Fruit fly (Drosophila melanogaster) whole organism, prepupa: Measurements from ENCODE around the gene Sirt1.

Experiments
- Blimp-1 ChIP-seq: fragments of 200-800 bp; sonication (Bioruptor generic); optimal IDR thresholded peaks from 3 replicates; lab custom pipeline; 2017; ENCODE audit warnings: missing biosample characterization, missing genetic modification characterization, mild to moderate bottlenecking, moderate library complexity, missing genetic modification reagents
- CG10631 ChIP-seq: fragments of 200-800 bp; sonication (Bioruptor generic); optimal IDR thresholded peaks from 2 replicates; lab custom pipeline; 2016; ENCODE audit warnings: missing biosample characterization, missing genetic modification characterization
- CG10669 ChIP-seq: fragments of 200-800 bp; sonication (Bioruptor generic); optimal IDR thresholded peaks from 3 replicates; lab custom pipeline; 2018; ENCODE audit warnings: missing biosample characterization, mild to moderate bottlenecking, missing genetic modification characterization, moderate library complexity
- CG11294 ChIP-seq: fragments of 200-800 bp; sonication (Bioruptor generic); IDR thresholded peaks from 2 replicates; pipeline ENCODE4 v1.3.6; 2022; ENCODE audit warnings: missing biosample characterization, missing genetic modification characterization
- CG11762 ChIP-seq: fragments of 200-800 bp; sonication (Bioruptor generic); optimal IDR thresholded peaks from 3 replicates; lab custom pipeline; 2016; ENCODE audit warnings: missing biosample characterization, missing genetic modification characterization; ENCODE audit not compliant: insufficient read depth
- CG11902 ChIP-seq: fragments of 200-800 bp; sonication (Bioruptor generic); optimal IDR thresholded peaks from 3 replicates; lab custom pipeline; 2016; ENCODE audit warnings: missing biosample characterization, missing genetic modification characterization
- CG1621 ChIP-seq: fragments of 200-800 bp; sonication (Bioruptor generic); optimal IDR thresholded peaks from 3 replicates; lab custom pipeline; 2018; ENCODE audit warnings: missing biosample characterization, mild to moderate bottlenecking, missing genetic modification characterization
- CG16779 ChIP-seq: fragments of 200-800 bp; sonication (Bioruptor generic); optimal IDR thresholded peaks from 3 replicates; lab custom pipeline; 2017; ENCODE audit warnings: missing biosample characterization, mild to moderate bottlenecking, missing genetic modification characterization
- CG3032 ChIP-seq: fragments of 200-800 bp; optimal IDR thresholded peaks from 2 replicates; lab custom pipeline; 2019; ENCODE audit warnings: missing biosample characterization, mild to moderate bottlenecking, missing genetic modification characterization, moderate library complexity
- CG32006 ChIP-seq: fragments of 200-800 bp; sonication (Bioruptor generic); optimal IDR thresholded peaks from 3 replicates; lab custom pipeline; 2017; ENCODE audit warnings: missing biosample characterization, mild to moderate bottlenecking, missing genetic modification characterization
- CG34406 ChIP-seq: fragments of 200-800 bp; sonication (Bioruptor generic); optimal IDR thresholded peaks from 3 replicates; lab custom pipeline; 2016; ENCODE audit warnings: missing biosample characterization, missing genetic modification characterization
- CG4318 ChIP-seq: fragments of 200-800 bp; sonication (Bioruptor generic); optimal IDR thresholded peaks from 3 replicates; lab custom pipeline; 2017; ENCODE audit warnings: missing biosample characterization, mild to moderate bottlenecking, missing genetic modification characterization
- CG6163 ChIP-seq: fragments of 200-800 bp; sonication (Bioruptor generic); IDR thresholded peaks from 3 replicates; pipeline ENCODE4 v1.3.6; 2022; ENCODE audit warnings: missing biosample characterization, missing genetic modification characterization
- CG7368 ChIP-seq: fragments of 200-800 bp; sonication (Bioruptor generic); optimal IDR thresholded peaks from 3 replicates; lab custom pipeline; 2016; ENCODE audit warnings: missing biosample characterization, missing genetic modification characterization
- CG8119 ChIP-seq: fragments of 200-800 bp; sonication (Bioruptor generic); IDR thresholded peaks from 3 replicates; pipeline ENCODE4 v1.3.6; 2022; ENCODE audit warnings: missing biosample characterization, missing genetic modification characterization
- CG8319 ChIP-seq: fragments of 200-800 bp; sonication (Bioruptor generic); optimal IDR thresholded peaks from 3 replicates; lab custom pipeline; 2016; ENCODE audit warnings: missing biosample characterization, missing genetic modification characterization
- CG8632 ChIP-seq: fragments of 200-800 bp; sonication (Bioruptor generic); optimal IDR thresholded peaks from 3 replicates; lab custom pipeline; 2016; ENCODE audit warnings: missing biosample characterization, missing genetic modification characterization
- Eip75B ChIP-seq: fragments of 200-800 bp; sonication (Bioruptor generic); optimal IDR thresholded peaks from 3 replicates; lab custom pipeline; 2016; ENCODE audit warnings: missing biosample characterization, missing genetic modification characterization
- Eip78C ChIP-seq: fragments of 200-800 bp; sonication (Bioruptor generic); peaks from one replicate; lab custom pipeline; 2016; ENCODE audit warnings: missing biosample characterization, missing genetic modification characterization
- Eip93F ChIP-seq: fragments of 200-800 bp; sonication (Bioruptor generic); optimal IDR thresholded peaks from 2 replicates; lab custom pipeline; 2016; ENCODE audit warnings: missing biosample characterization, mild to moderate bottlenecking, missing genetic modification characterization
- Ets21C ChIP-seq: fragments of 200-800 bp; sonication (Bioruptor generic); optimal IDR thresholded peaks from 3 replicates; lab custom pipeline; 2016; ENCODE audit warnings: missing biosample characterization, missing genetic modification characterization
- Ets96B ChIP-seq: fragments of 200-800 bp; optimal IDR thresholded peaks from 2 replicates; lab custom pipeline; 2019; ENCODE audit warnings: missing biosample characterization, mild to moderate bottlenecking, missing genetic modification characterization, moderate library complexity
- Gug ChIP-seq: fragments of 200-800 bp; sonication (Bioruptor generic); IDR thresholded peaks from 2 replicates; pipeline ENCODE4 v1.3.6; 2022; ENCODE audit warnings: missing biosample characterization, missing genetic modification characterization
- Hr38 ChIP-seq: sonication (Bioruptor generic); optimal IDR thresholded peaks from 2 replicates; lab custom pipeline; 2016; ENCODE audit warnings: missing biosample characterization, missing genetic modification characterization
- Hr39 ChIP-seq: fragments of 200-800 bp; sonication (Bioruptor generic); optimal IDR thresholded peaks from 2 replicates; lab custom pipeline; 2016; ENCODE audit warnings: missing biosample characterization, missing genetic modification characterization
- Lpt ChIP-seq: fragments of 200-800 bp; sonication (Bioruptor generic); optimal IDR thresholded peaks from 3 replicates; lab custom pipeline; 2016; ENCODE audit warnings: missing biosample characterization, missing genetic modification characterization
- Met ChIP-seq: fragments of 200-800 bp; sonication (Bioruptor generic); optimal IDR thresholded peaks from 3 replicates; lab custom pipeline; 2016; ENCODE audit warnings: missing biosample characterization, missing genetic modification characterization
- Sox14 ChIP-seq: fragments of 200-800 bp; sonication (Bioruptor generic); optimal IDR thresholded peaks from 3 replicates; lab custom pipeline; 2016; ENCODE audit warnings: missing biosample characterization, missing genetic modification characterization
- Sox15 ChIP-seq: fragments of 200-800 bp; sonication (Bioruptor generic); optimal IDR thresholded peaks from 3 replicates; lab custom pipeline; 2016; ENCODE audit warnings: missing biosample characterization, missing genetic modification characterization
- achi ChIP-seq: fragments of 200-800 bp; sonication (Bioruptor generic); optimal IDR thresholded peaks from 3 replicates; lab custom pipeline; 2016; ENCODE audit warnings: missing biosample characterization, missing genetic modification characterization
- acj6 ChIP-seq: fragments of 200-800 bp; sonication (Bioruptor generic); optimal IDR thresholded peaks from 3 replicates; lab custom pipeline; 2016; ENCODE audit warnings: missing biosample characterization, missing genetic modification characterization
- cyc ChIP-seq: fragments of 200-800 bp; sonication (Bioruptor generic); optimal IDR thresholded peaks from 3 replicates; lab custom pipeline; 2016; ENCODE audit warnings: missing biosample characterization, missing genetic modification characterization
- dac ChIP-seq: fragments of 200-800 bp; sonication (Bioruptor generic); optimal IDR thresholded peaks from 2 replicates; lab custom pipeline; 2017; ENCODE audit warnings: missing biosample characterization, mild to moderate bottlenecking, missing genetic modification characterization
- eg ChIP-seq: fragments of 200-800 bp; sonication (Bioruptor generic); IDR thresholded peaks from 3 replicates; pipeline ENCODE4 v1.3.6; 2022; ENCODE audit warnings: missing biosample characterization, missing genetic modification characterization
- esn ChIP-seq: fragments of 200-800 bp; sonication (Bioruptor generic); optimal IDR thresholded peaks from 2 replicates; lab custom pipeline; 2016; ENCODE audit warnings: missing biosample characterization, mild to moderate bottlenecking, missing genetic modification characterization, moderate library complexity
- fd59A ChIP-seq: fragments of 200-800 bp; sonication (Bioruptor generic); optimal IDR thresholded peaks from 2 replicates; lab custom pipeline; 2017; ENCODE audit warnings: missing biosample characterization, mild to moderate bottlenecking, missing genetic modification characterization, missing genetic modification reagents
- fd85E ChIP-seq: fragments of 200-800 bp; sonication (Bioruptor generic); optimal IDR thresholded peaks from 3 replicates; lab custom pipeline; 2016; ENCODE audit warnings: missing biosample characterization, missing genetic modification characterization
- fkh ChIP-seq: fragments of 200-800 bp; sonication (Bioruptor generic); optimal IDR thresholded peaks from 3 replicates; lab custom pipeline; 2017; ENCODE audit warnings: missing biosample characterization, mild to moderate bottlenecking, missing genetic modification characterization, moderate library complexity
- lz ChIP-seq: fragments of 200-800 bp; sonication (Bioruptor generic); optimal IDR thresholded peaks from 3 replicates; lab custom pipeline; 2016; ENCODE audit warnings: missing biosample characterization, missing genetic modification characterization
- net ChIP-seq: fragments of 200-800 bp; sonication (Bioruptor generic); optimal IDR thresholded peaks from 3 replicates; lab custom pipeline; 2016; ENCODE audit warnings: missing biosample characterization, missing genetic modification characterization
- pdm3 ChIP-seq: fragments of 200-800 bp; sonication (Bioruptor generic); optimal IDR thresholded peaks from 3 replicates; lab custom pipeline; 2016; ENCODE audit warnings: missing biosample characterization, missing genetic modification characterization
- salr ChIP-seq, 2 experiments: fragments of 200-800 bp; sonication (Bioruptor generic); optimal IDR thresholded peaks; 3 replicates each; lab custom pipeline; 2016 to 2018; ENCODE audit warnings: missing biosample characterization in 2 of 2, missing genetic modification characterization in 2 of 2, mild to moderate bottlenecking in 1 of 2
- ss ChIP-seq, 2 experiments: fragments of 200-800 bp; sonication (Bioruptor generic); optimal IDR thresholded peaks; 2 replicates in 1 of 2; 3 replicates in 1 of 2; lab custom pipeline; 2017 to 2018; ENCODE audit warnings: mild to moderate bottlenecking in 2 of 2, missing biosample characterization in 2 of 2, missing genetic modification characterization in 2 of 2, moderate library complexity in 1 of 2
- svp ChIP-seq: fragments of 200-800 bp; sonication (Bioruptor generic); peaks from one replicate; lab custom pipeline; 2016; ENCODE audit warnings: missing biosample characterization, missing genetic modification characterization
- vri ChIP-seq: fragments of 200-800 bp; sonication (Bioruptor generic); optimal IDR thresholded peaks from 3 replicates; lab custom pipeline; 2016; ENCODE audit warnings: missing biosample characterization, mild to moderate bottlenecking, missing genetic modification characterization

Sirt1 gene

DNA sequence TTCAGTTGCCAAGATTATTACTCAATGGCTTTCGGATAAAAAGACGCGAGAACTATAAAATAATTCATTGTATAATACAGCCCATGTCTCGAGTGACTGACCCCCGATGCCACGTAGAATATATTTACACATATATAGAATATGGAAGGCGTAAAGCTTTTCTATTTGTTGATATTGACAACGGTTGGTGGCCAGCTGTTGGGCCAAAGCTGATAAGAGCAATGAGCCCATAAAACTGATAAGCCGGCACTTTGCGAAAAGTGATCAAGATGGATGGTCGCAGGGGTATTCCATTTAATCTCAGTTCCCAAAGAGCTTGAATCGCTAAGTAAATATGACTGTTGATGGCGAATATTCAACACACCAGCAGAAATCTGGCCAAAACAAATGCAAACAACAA, 25.2 kb downstream of the Sirt1 start:
- TF ChIP-seq salr (GFP tag; optimal IDR thresholded peaks at IDR 0.05; lab: Kevin White, UChicago) (no peak), CG1621 (tag; lab: Kevin White, UChicago) (no peak), CG4318 (GFP tag; lab: Kevin White, UChicago) (no peak), CG32006 (GFP tag; lab: Kevin White, UChicago) (no peak), vri (GFP tag; lab: Kevin White, UChicago) (peak; percentile 83), fkh (GFP tag; lab: Kevin White, UChicago) (no peak), fd59A (GFP tag; lab: Kevin White, UChicago) (no peak), Ets21C (no peak), achi (GFP tag; lab: Kevin White, UChicago) (no peak), Eip75B (GFP tag; lab: Kevin White, UChicago) (no peak), Eip93F (GFP tag; lab: Kevin White, UChicago) (no peak), cyc (GFP tag; lab: Kevin White, UChicago) (no peak), pdm3 (no peak), CG8632 (no peak), CG10631 (GFP tag; lab: Kevin White, UChicago) (no peak), Hr38 (no peak), Met (GFP tag; lab: Kevin White, UChicago) (no peak), CG8319 (no peak), esn (GFP tag; lab: Kevin White, UChicago) (peak; percentile 27), Hr39 (GFP tag; lab: Kevin White, UChicago) (no peak), CG34406 (GFP tag; lab: Kevin White, UChicago) (no peak), CG6163 (GFP tag; lab: Robert Waterston, UW) (0 out of 3 replicates have a peak, but pooled peaks have one; percentile 41), svp (GFP tag; lab: Kevin White, UChicago) (peak; percentile 87), CG7368 (GFP tag; lab: Kevin White, UChicago) (no peak), fd85E (GFP tag; lab: Kevin White, UChicago) (no peak), ss (GFP tag; optimal IDR thresholded peaks at IDR 0.05; lab: Kevin White, UChicago) (no peak), CG11762 (GFP tag; lab: Kevin White, UChicago) (no peak), CG8119 (GFP tag; lab: Robert Waterston, UW) (no peak), Blimp-1 (no peak), CG10669 (GFP tag; lab: Kevin White, UChicago) (no peak)

DNA sequence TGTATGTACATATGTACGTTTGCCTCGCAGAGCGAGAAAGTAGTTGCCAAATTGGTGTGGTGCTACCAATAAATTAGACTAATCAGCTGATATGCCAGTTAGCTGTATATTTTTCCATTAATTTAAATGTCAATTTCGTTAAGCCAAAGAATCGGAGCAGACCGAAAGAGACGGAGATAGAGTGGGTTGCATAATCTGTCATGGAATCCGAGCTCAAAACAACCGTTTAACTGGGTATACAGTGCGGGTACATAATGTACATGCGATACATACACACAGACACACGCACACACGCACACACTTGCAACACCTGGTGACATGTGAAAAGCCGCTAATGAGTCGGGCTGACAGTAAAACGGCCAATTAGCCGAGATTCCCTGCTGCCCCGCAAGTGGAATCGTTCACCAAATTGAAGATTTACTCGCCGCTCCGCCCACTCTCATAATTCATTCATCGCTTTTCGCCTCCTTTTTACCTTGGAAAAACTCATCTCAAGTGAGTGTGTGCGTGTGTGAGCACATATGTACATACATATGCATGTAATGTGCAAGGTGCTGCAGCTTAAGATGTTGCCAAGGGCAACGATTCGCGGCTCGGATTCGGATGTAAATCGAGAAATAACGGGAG, 25.8 kb downstream of the Sirt1 start:
- TF ChIP-seq CG7368 (GFP tag; lab: Kevin White, UChicago) (no peak), Eip78C (peak; percentile 43), eg (GFP tag; lab: Robert Waterston, UW) (no peak), fkh (GFP tag; lab: Kevin White, UChicago) (no peak), Ets21C (no peak)

DNA sequence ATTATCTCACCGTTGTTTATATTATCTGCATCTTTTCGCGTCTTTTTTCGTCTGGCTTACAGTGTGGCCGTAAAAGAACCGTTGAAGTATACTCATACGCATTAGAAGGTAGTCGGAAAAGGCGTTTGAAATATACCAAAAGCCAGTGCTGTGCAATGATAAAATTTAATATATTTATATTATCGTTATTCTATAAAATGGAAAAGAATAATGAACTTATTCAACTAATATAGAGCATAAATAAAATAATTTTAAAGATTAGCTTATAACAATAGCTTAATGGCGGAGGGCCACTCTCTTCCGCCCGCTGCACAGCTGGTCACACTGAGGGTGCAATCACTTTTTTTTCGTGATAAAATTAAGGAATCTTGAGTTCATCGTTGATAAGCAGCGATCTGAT, 26.5 kb downstream of the Sirt1 start, which contains the start of the genes CG16974 and Edem2:
CG16974 (minus strand) TSS at position 86 of the 400 bp plus-strand sequence.
Edem2 (plus strand) TSS at position 308 of the 400 bp plus-strand sequence.
- TF ChIP-seq CG1621 (tag; lab: Kevin White, UChicago) (no peak), CG16779 (tag; lab: Kevin White, UChicago) (no peak), CG7368 (GFP tag; lab: Kevin White, UChicago) (no peak), Ets96B (tag; lab: Kevin White, UChicago) (no peak), Hr38 (no peak), CG3032 (tag; lab: Kevin White, UChicago) (peak; percentile 56), CG6163 (GFP tag; lab: Robert Waterston, UW) (peak; percentile 49; the same call in 2 of the 3 replicates), vri (GFP tag; lab: Kevin White, UChicago) (peak; percentile 69), CG11902 (peak; percentile 39), lz (GFP tag; lab: Kevin White, UChicago) (no peak), dac (GFP tag; lab: Kevin White, UChicago) (no peak), esn (GFP tag; lab: Kevin White, UChicago) (peak; percentile 77), Sox15 (GFP tag; lab: Kevin White, UChicago) (peak; percentile 55), cyc (GFP tag; lab: Kevin White, UChicago) (peak; percentile 61), CG8319 (no peak), fd59A (GFP tag; lab: Kevin White, UChicago) (peak; percentile 3), Gug (GFP tag; lab: Robert Waterston, UW) (0 out of 2 replicates have a peak, but pooled peaks have one; percentile 8), Eip78C (no peak), eg (GFP tag; lab: Robert Waterston, UW) (peak; percentile 60; the same call in 2 of the 3 replicates), acj6 (GFP tag; lab: Kevin White, UChicago) (no peak), Eip93F (GFP tag; lab: Kevin White, UChicago) (peak; percentile 68), CG11294 (GFP tag; lab: Robert Waterston, UW) (0 out of 2 replicates have a peak, but pooled peaks have one; percentile 30), CG8119 (GFP tag; lab: Robert Waterston, UW) (peak; percentile 37; the same call in 1 of the 3 replicates), CG34406 (GFP tag; lab: Kevin White, UChicago) (no peak), Ets21C (peak; percentile 56), Sox14 (GFP tag; lab: Kevin White, UChicago) (no peak), net (GFP tag; lab: Kevin White, UChicago) (no peak), Lpt (GFP tag; lab: Kevin White, UChicago) (no peak), CG10669 (GFP tag; lab: Kevin White, UChicago) (no peak)
